Worm (Caenorhabditis elegans) whole organism, L3 larva: ENCODE measurements around the gene C34F6.5.

ENCODE experiments used
- ama-1 ChIP-seq: fragments of 150-350 bp; optimal IDR thresholded peaks from 2 replicates; lab custom pipeline; 2018
- ceh-16 ChIP-seq: sonication (generic microtip); optimal IDR thresholded peaks from 2 replicates; lab custom pipeline; 2017; ENCODE audit warnings: missing biosample characterization, missing genetic modification characterization
- ceh-82 ChIP-seq: fragments of 150-350 bp; optimal IDR thresholded peaks from 2 replicates; lab custom pipeline; 2014; ENCODE audit warnings: missing biosample characterization, missing genetic modification characterization
- ceh-9 ChIP-seq: sonication (generic microtip); optimal IDR thresholded peaks from 2 replicates; lab custom pipeline; 2018; ENCODE audit warnings: missing biosample characterization, missing genetic modification characterization
- egl-5 ChIP-seq: fragments of 150-350 bp; optimal IDR thresholded peaks from 2 replicates; lab custom pipeline; 2017; ENCODE audit warnings: missing biosample characterization, missing genetic modification reagents, missing genetic modification characterization, inconsistent platforms
- elt-1 ChIP-seq: fragments of 150-350 bp; optimal IDR thresholded peaks from 2 replicates; lab custom pipeline; 2014; ENCODE audit warnings: missing biosample characterization, missing genetic modification characterization
- elt-2 ChIP-seq: sonication (generic microtip); optimal IDR thresholded peaks from 2 replicates; lab custom pipeline; 2016; ENCODE audit warnings: missing genetic modification reagents, mild to moderate bottlenecking, missing genetic modification characterization, missing compliant biosample characterization
- eor-1 ChIP-seq, 2 experiments: fragments of 150-350 bp; optimal IDR thresholded peaks; 2 replicates each; lab custom pipeline; 2014 to 2018; ENCODE audit warnings: missing biosample characterization in 2 of 2, missing genetic modification characterization in 2 of 2
- fkh-10 ChIP-seq: sonication (generic microtip); optimal IDR thresholded peaks from 2 replicates; lab custom pipeline; 2017; ENCODE audit warnings: missing biosample characterization, missing genetic modification reagents, missing genetic modification characterization
- hmg-11 ChIP-seq: sonication (generic microtip); optimal IDR thresholded peaks from 2 replicates; lab custom pipeline; 2016; ENCODE audit warnings: missing genetic modification characterization, missing compliant biosample characterization
- jun-1 ChIP-seq: fragments of 150-350 bp; optimal IDR thresholded peaks from 2 replicates; lab custom pipeline; 2014; ENCODE audit warnings: missing biosample characterization, missing genetic modification reagents, missing genetic modification characterization
- mdl-1 ChIP-seq: fragments of 150-350 bp; optimal IDR thresholded peaks from 2 replicates; lab custom pipeline; 2014; ENCODE audit warnings: missing biosample characterization, missing genetic modification characterization
- mml-1 ChIP-seq: fragments of 150-350 bp; sonication (generic microtip); optimal IDR thresholded peaks from 3 replicates; lab custom pipeline; 2014; ENCODE audit warnings: missing biosample characterization, missing genetic modification characterization
- nfya-1 ChIP-seq: sonication (generic microtip); optimal IDR thresholded peaks from 2 replicates; lab custom pipeline; 2017; ENCODE audit warnings: missing genetic modification characterization, mild to moderate bottlenecking, missing compliant biosample characterization, antibody characterized with exemption, moderate library complexity; ENCODE audit not compliant: insufficient read depth
- nhr-11 ChIP-seq: fragments of 150-350 bp; optimal IDR thresholded peaks from 2 replicates; lab custom pipeline; 2014; ENCODE audit warnings: missing biosample characterization, missing genetic modification characterization
- nhr-12 ChIP-seq: fragments of 150-350 bp; optimal IDR thresholded peaks from 2 replicates; lab custom pipeline; 2014; ENCODE audit warnings: missing biosample characterization, missing genetic modification characterization
- nhr-23 ChIP-seq: fragments of 150-350 bp; optimal IDR thresholded peaks from 2 replicates; lab custom pipeline; 2014; ENCODE audit warnings: missing biosample characterization, missing genetic modification reagents, missing genetic modification characterization
- nhr-237 ChIP-seq: fragments of 150-350 bp; optimal IDR thresholded peaks from 2 replicates; lab custom pipeline; 2014; ENCODE audit warnings: missing biosample characterization, missing genetic modification characterization
- nhr-25 ChIP-seq: sonication (generic microtip); optimal IDR thresholded peaks from 2 replicates; lab custom pipeline; 2017; ENCODE audit warnings: missing biosample characterization, missing genetic modification characterization
- nhr-28 ChIP-seq: fragments of 150-350 bp; optimal IDR thresholded peaks from 2 replicates; lab custom pipeline; 2014; ENCODE audit warnings: missing biosample characterization, missing genetic modification characterization
- nhr-43 ChIP-seq: sonication (generic microtip); optimal IDR thresholded peaks from 2 replicates; lab custom pipeline; 2016; ENCODE audit warnings: mild to moderate bottlenecking, missing genetic modification characterization, missing compliant biosample characterization; ENCODE audit not compliant: poor library complexity, severe bottlenecking
- nhr-67 ChIP-seq: fragments of 150-350 bp; optimal IDR thresholded peaks from 2 replicates; lab custom pipeline; 2014; ENCODE audit warnings: missing biosample characterization, missing genetic modification characterization
- nhr-77 ChIP-seq: fragments of 150-350 bp; optimal IDR thresholded peaks from 2 replicates; lab custom pipeline; 2014; ENCODE audit warnings: missing biosample characterization, missing genetic modification characterization
- pha-4 ChIP-seq: fragments of 150-350 bp; optimal IDR thresholded peaks from 2 replicates; lab custom pipeline; 2014; ENCODE audit warnings: missing biosample characterization, missing genetic modification reagents, missing genetic modification characterization
- pqm-1 ChIP-seq: fragments of 150-350 bp; optimal IDR thresholded peaks from 2 replicates; lab custom pipeline; 2017; ENCODE audit warnings: missing biosample characterization, missing genetic modification characterization, inconsistent platforms
- sea-2 ChIP-seq: fragments of 150-350 bp; sonication (generic microtip); optimal IDR thresholded peaks from 4 replicates; lab custom pipeline; 2014; ENCODE audit warnings: missing biosample characterization, missing genetic modification reagents, missing genetic modification characterization
- skn-1 ChIP-seq: fragments of 150-350 bp; optimal IDR thresholded peaks from 2 replicates; lab custom pipeline; 2014; ENCODE audit warnings: missing biosample characterization, missing genetic modification characterization
- snpc-4 ChIP-seq: fragments of 150-350 bp; optimal IDR thresholded peaks from 2 replicates; lab custom pipeline; 2014; ENCODE audit warnings: missing biosample characterization, missing genetic modification characterization
- unc-62 ChIP-seq: fragments of 150-350 bp; sonication (generic microtip); optimal IDR thresholded peaks from 4 replicates; lab custom pipeline; 2014; ENCODE audit warnings: missing biosample characterization, missing genetic modification reagents, missing genetic modification characterization
- zag-1 ChIP-seq: fragments of 150-350 bp; optimal IDR thresholded peaks from 2 replicates; lab custom pipeline; 2014; ENCODE audit warnings: missing biosample characterization, missing genetic modification characterization
- ztf-4 ChIP-seq: fragments of 150-350 bp; optimal IDR thresholded peaks from 2 replicates; lab custom pipeline; 2014; ENCODE audit warnings: missing biosample characterization, missing genetic modification characterization

The C34F6.5 gene

DNA sequence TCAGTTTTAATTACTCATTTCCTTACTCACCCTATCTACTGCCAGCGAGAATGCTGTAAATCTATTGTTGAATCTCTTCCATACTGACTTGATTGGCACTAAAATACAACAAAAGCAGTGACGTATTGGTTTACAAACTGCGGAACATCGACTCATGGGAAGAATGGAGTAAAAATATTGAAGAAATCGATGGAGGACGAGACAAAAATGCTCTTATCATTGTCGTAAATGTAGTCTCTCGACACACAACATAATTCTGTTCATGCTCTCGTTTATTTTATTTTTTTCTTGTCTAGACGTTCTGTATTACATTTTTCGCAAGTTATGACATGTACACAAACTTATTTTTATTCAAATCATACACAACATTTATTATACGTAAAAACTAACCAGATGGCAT is 4.9 kb downstream of the C34F6.5 start, which contains the start of gene C34F6.11:
Gene C34F6.11, minus strand, starts transcription at position 160 of the 400 bp plus-strand sequence.
- no peak for TF ChIP-seq ceh-82
- TF ChIP-seq nhr-67 (tag; lab: Kevin White, UChicago), result no peak
- no peak for TF ChIP-seq nhr-237 (tag; lab: Kevin White, UChicago)
- TF ChIP-seq elt-2 (tag; lab: Kevin White, UChicago), result peak; percentile 70
- peak; percentile 52 for TF ChIP-seq pqm-1
- peak; percentile 2 for TF ChIP-seq pha-4 (tag; lab: Kevin White, UChicago)
- TF ChIP-seq, all 47 proteins: peak for 3

DNA sequence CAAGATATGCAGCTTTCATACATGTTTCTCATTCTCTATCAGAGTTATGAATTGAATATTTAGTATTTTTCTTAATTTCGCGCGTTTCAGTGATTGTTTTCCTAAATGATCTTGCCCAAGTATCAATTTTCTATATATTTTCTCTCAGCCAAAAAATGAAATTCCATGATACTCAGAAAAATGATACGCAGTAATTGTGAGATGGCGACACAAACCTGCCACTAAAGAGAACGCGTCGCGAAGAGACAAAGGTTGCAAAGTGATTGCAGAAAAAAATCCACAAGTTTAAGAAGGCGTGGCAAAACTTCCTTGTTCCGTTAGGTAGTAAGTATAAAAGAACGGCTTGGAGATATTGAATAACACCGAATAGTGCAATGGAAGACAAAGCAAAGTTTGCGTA is 7.5 kb downstream of the C34F6.5 start, which contains the start of gene col-179:
Gene col-179, plus strand, starts transcription at position 301 of the 400 bp plus-strand sequence.
- no peak for TF ChIP-seq nhr-237 (tag; lab: Kevin White, UChicago)
- no peak for TF ChIP-seq nhr-77

DNA sequence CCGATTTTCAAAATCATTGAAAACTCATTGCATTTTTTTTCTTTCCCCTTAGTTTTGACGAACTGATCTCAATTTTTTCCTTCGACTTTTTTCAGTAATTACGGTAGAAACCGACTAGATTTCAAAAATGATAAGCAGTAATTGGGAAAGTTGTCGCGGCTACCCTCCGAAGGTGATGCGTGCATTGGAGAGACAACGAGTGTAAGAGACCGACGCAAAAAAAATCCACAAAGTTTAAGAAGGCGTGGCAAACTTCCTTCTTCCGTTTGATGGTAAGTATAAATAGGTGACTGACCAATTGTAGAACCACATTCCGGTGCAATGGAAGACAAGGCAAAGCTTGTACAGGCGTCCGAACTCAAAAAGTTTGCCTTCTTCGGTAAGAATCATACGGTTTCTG is 9.5 kb downstream of the C34F6.5 start, which contains the start of gene col-178:
Gene col-178, plus strand, starts transcription at position 301 of the 400 bp plus-strand sequence.
- TF ChIP-seq snpc-4 (tag; lab: Kevin White, UChicago), result no peak
- TF ChIP-seq jun-1 (tag; lab: Kevin White, UChicago), result no peak
- no peak for TF ChIP-seq nfya-1
- TF ChIP-seq ama-1 (lab: Kevin White, UChicago), result no peak
- no peak for TF ChIP-seq fkh-10 (GFP tag; lab: Kevin White, UChicago)
- no peak for TF ChIP-seq mdl-1 (tag; lab: Kevin White, UChicago)
- no peak for TF ChIP-seq pqm-1
- TF ChIP-seq nhr-23, result no peak
- TF ChIP-seq ztf-4 (tag; lab: Kevin White, UChicago), result no peak

DNA sequence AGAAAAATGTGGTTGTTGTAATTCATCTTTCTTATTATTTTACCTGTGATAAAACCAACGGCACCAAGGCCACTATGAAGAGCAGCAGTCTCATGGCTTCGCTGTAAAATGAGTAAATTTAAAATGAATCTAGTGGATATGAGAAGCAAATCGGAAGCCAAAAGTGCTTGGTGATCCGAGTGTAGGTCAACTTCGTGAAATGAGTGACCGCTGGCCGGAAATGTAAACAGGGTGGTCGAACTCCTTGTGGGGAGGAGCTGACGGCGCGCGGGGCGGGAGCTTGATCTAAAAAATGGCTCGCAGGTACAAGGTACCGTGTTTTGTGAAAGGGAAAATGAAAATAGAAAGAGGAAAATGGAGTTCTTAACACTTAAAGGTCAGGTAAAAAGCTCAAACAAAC is 11.9 kb downstream of the C34F6.5 start, which contains the start of gene C34F6.1:
Gene C34F6.1, minus strand, starts transcription at position 101 of the 400 bp plus-strand sequence.
- TF ChIP-seq ztf-4 (tag; lab: Kevin White, UChicago) (no peak), nhr-25 (tag; lab: Kevin White, UChicago) (no peak), pha-4 (tag; lab: Kevin White, UChicago) (peak; percentile 15), jun-1 (tag; lab: Kevin White, UChicago) (no peak)

DNA sequence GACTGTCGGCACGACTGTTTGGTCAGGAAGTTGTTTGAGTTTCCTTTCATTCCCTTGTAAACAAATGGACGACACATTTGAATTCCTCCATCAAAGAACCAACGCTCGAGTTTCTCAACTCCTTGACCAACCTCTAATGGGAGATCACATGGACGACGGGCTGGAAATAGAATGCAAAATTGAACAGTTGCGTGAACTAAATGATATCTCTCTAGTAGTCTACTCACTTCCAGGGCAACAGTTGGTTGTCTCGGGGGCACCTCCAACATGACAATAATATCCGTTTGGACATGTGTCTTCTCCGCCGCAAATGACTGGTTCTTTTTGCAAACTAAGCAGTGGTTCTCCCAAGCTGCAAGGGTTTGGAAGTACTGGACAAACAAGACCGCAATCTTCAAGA is 15.0 kb downstream of the C34F6.5 start:
- TF ChIP-seq ceh-9 (tag; lab: Kevin White, UChicago), result no peak
- no peak for TF ChIP-seq mdl-1 (tag; lab: Kevin White, UChicago)
- peak; percentile 15 for TF ChIP-seq nhr-11 (tag; lab: Kevin White, UChicago)
- no peak for TF ChIP-seq sea-2 (GFP tag; lab: Kevin White, UChicago)
- TF ChIP-seq eor-1 (tag; optimal IDR thresholded peaks at IDR 0.05; lab: Kevin White, UChicago), result no peak
- no peak for TF ChIP-seq ceh-82

DNA sequence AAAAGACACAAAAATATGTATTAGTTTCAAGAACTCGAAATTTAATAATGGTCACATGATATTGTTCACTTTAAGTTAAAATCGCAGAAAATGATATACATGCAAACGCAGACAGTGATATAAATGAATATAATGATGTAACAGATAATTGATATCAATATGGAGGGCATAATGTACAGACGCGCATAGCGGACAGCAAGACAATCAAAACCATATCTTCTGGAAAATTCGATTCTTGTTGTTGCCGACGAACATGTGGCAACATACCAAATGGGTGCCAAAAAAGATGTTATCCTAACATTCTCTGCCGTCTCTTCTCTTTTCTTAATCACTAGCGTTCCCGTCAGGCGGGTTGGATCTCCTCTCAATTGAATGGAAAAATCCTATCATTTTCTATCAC is 18.2 kb downstream of the C34F6.5 start:
- peak; percentile 61 for TF ChIP-seq nhr-43 (tag; lab: Kevin White, UChicago)
- peak; percentile 41 for TF ChIP-seq nhr-25 (tag; lab: Kevin White, UChicago)
- TF ChIP-seq mml-1 (tag; lab: Kevin White, UChicago), result no peak
- TF ChIP-seq nhr-23, result peak; percentile 46

DNA sequence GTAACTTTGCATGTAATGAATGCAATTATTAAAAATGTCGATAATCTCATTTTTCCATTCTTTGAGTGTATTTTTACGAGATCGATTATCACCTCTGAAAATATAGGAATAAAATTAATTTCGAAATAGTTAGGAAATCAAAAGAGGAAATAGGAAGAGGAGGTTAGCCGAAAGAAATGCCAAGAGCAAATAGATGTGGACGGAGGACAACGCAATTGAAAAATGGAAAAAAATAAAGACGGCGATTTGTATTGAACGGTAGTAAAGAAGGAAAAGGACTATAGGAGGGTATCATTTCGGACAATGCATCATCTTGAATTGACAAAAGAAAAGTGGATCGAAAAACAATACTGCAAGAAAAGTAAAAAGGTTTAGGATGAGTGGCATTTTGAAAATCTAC is 19.2 kb downstream of the C34F6.5 start, which contains the start of gene F13D2.1:
Gene F13D2.1, minus strand, starts transcription at position 101 of the 400 bp plus-strand sequence.
- TF ChIP-seq snpc-4 (tag; lab: Kevin White, UChicago), result no peak
- no peak for TF ChIP-seq elt-2 (tag; lab: Kevin White, UChicago)
- TF ChIP-seq egl-5 (tag; lab: Kevin White, UChicago), result no peak
- TF ChIP-seq nfya-1, result no peak
- no peak for TF ChIP-seq hmg-11
- no peak for TF ChIP-seq nhr-23
- TF ChIP-seq ceh-82, result no peak
- TF ChIP-seq ztf-4 (tag; lab: Kevin White, UChicago), result no peak
- TF ChIP-seq unc-62 (GFP tag; lab: Kevin White, UChicago), result no peak
- TF ChIP-seq nhr-77, result no peak

DNA sequence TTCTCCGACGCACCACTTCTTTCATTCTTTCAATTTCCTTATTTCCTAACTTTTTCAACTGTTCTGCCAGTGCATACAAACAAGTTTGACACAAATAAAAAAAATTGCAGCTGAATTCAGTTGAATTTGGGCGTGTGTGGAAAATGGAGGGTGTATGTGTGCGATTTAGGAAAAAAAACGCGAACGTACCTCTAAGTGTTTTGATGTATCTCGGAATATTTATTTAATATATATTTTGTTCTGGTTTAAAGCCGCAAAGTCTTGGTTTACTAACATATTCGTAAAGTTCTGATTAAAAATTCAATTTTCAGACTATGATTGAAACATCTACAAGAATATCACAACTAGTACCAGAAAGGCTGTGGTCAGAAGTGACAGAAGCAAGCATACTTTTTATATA is 23.2 kb downstream of the C34F6.5 start, which contains the start of gene gnrr-7:
Gene gnrr-7, plus strand, starts transcription at position 301 of the 400 bp plus-strand sequence.
- TF ChIP-seq nhr-28 (tag; lab: Kevin White, UChicago) (no peak), fkh-10 (GFP tag; lab: Kevin White, UChicago) (no peak), nfya-1 (no peak), nhr-67 (tag; lab: Kevin White, UChicago) (no peak), egl-5 (tag; lab: Kevin White, UChicago) (no peak), mdl-1 (tag; lab: Kevin White, UChicago) (no peak), pha-4 (tag; lab: Kevin White, UChicago) (no peak), elt-1 (tag; lab: Kevin White, UChicago) (no peak), ztf-4 (tag; lab: Kevin White, UChicago) (no peak), nhr-12 (tag; lab: Kevin White, UChicago) (no peak), snpc-4 (tag; lab: Kevin White, UChicago) (no peak), nhr-237 (tag; lab: Kevin White, UChicago) (no peak), nhr-77 (no peak), zag-1 (tag; lab: Kevin White, UChicago) (no peak), ceh-16 (tag; lab: Kevin White, UChicago) (no peak), skn-1 (tag; lab: Kevin White, UChicago) (no peak)
- TF ChIP-seq, all 47 proteins: peak for 0
